Fruit fly (Drosophila melanogaster): ENCODE measurements around the gene CG2186.

The CG2186 gene

dm6 chrX:10882786-10883185, 25.3 kb downstream of the CG2186 start:
- TF ChIP-seq CG17829 (tag; optimal IDR thresholded peaks at IDR 0.05) (no peak), Adf1 (GFP tag; IDR thresholded peaks at IDR 0.05) (no peak), CG1603 (tag; optimal IDR thresholded peaks at IDR 0.05) (peak; percentile 41), CG17361 (GFP tag; IDR thresholded peaks at IDR 0.05) (no peak), CG2712 (tag; optimal IDR thresholded peaks at IDR 0.05) (peak; percentile 14), prd (optimal IDR thresholded peaks at IDR 0.05) (no peak), prd (GFP tag; IDR thresholded peaks at IDR 0.05) (peak; percentile 40; the same call in 1 of the 3 replicates), CG10431 (GFP tag; optimal IDR thresholded peaks at IDR 0.05) (no peak), dysf (GFP tag; IDR thresholded peaks at IDR 0.05) (no peak), CG11504 (tag; optimal IDR thresholded peaks at IDR 0.05) (peak; percentile 31), fd96Cb (tag; optimal IDR thresholded peaks at IDR 0.05) (peak; percentile 8), dmrt11E (tag; optimal IDR thresholded peaks at IDR 0.05) (peak; percentile 16), Poxn (GFP tag; IDR thresholded peaks at IDR 0.05) (no peak), chif (GFP tag; optimal IDR thresholded peaks at IDR 0.05) (peak in 1 of 2 experiments; percentile 0), row (GFP tag; IDR thresholded peaks at IDR 0.05) (0 out of 3 replicates have a peak, but pooled peaks have one; percentile 28), Hr78 (GFP tag; optimal IDR thresholded peaks at IDR 0.05) (peak in 1 of 2 experiments; percentile 1), Ets65A (GFP tag) (peak; percentile 61), oc (tag; optimal IDR thresholded peaks at IDR 0.05) (no peak), PHDP (tag; optimal IDR thresholded peaks at IDR 0.05) (peak; percentile 12), Pdp1 (GFP tag; optimal IDR thresholded peaks at IDR 0.05) (peak in 1 of 2 experiments; percentile 41), ind (GFP tag; optimal IDR thresholded peaks at IDR 0.05) (peak; percentile 5), dpn (GFP tag; optimal IDR thresholded peaks at IDR 0.05) (peak in 1 of 2 experiments; percentile 5), dati (GFP tag; IDR thresholded peaks at IDR 0.05) (no peak), CG5245 (GFP tag; optimal IDR thresholded peaks at IDR 0.05) (no peak), sens (GFP tag) (peak; percentile 59), Sox102F (GFP tag; optimal IDR thresholded peaks at IDR 0.05) (peak; percentile 28), CG17328 (GFP tag; IDR thresholded peaks at IDR 0.05) (0 out of 2 replicates have a peak, but pooled peaks have one; percentile 33), Elba2 (GFP tag; optimal IDR thresholded peaks at IDR 0.05) (no peak), Ada2b (GFP tag; IDR thresholded peaks at IDR 0.05) (0 out of 2 replicates have a peak, but pooled peaks have one; percentile 8), Asciz (GFP tag; optimal IDR thresholded peaks at IDR 0.05) (no peak), lab (GFP tag; optimal IDR thresholded peaks at IDR 0.05) (peak; percentile 21), dmrt99B (tag; optimal IDR thresholded peaks at IDR 0.05) (peak; percentile 6), Usf (GFP tag; optimal IDR thresholded peaks at IDR 0.05) (no peak), gro (GFP tag; optimal IDR thresholded peaks at IDR 0.05) (no peak), peb (GFP tag; IDR thresholded peaks at IDR 0.05) (no peak), grau (tag; optimal IDR thresholded peaks at IDR 0.05) (peak; percentile 7), tx (GFP tag; optimal IDR thresholded peaks at IDR 0.05) (no peak), bsh (GFP tag; optimal IDR thresholded peaks at IDR 0.05) (peak in 1 of 2 experiments; percentile 2), Dll (GFP tag; IDR thresholded peaks at IDR 0.05; ENCODE audit: partially characterized antibody) (no peak), Oli (tag; optimal IDR thresholded peaks at IDR 0.05) (peak; percentile 23), Blimp-1 (GFP tag; optimal IDR thresholded peaks at IDR 0.05) (peak; percentile 25), Hr39 (optimal IDR thresholded peaks at IDR 0.05) (no peak), unpg (GFP tag; optimal IDR thresholded peaks at IDR 0.05) (peak; percentile 29), ara (GFP tag; IDR thresholded peaks at IDR 0.05) (0 out of 2 replicates have a peak, but pooled peaks have one; percentile 17), phol (tag; optimal IDR thresholded peaks at IDR 0.05) (peak; percentile 17), Hey (tag; optimal IDR thresholded peaks at IDR 0.05) (no peak), CG12391 (tag; optimal IDR thresholded peaks at IDR 0.05) (peak; percentile 26), Xbp1 (GFP tag; optimal IDR thresholded peaks at IDR 0.05) (peak; percentile 19), CG10209 (GFP tag; optimal IDR thresholded peaks at IDR 0.05) (peak; percentile 2), CG10979 (tag; optimal IDR thresholded peaks at IDR 0.05) (peak; percentile 16)

Measured in whole organism, embryonic.